Worm (Caenorhabditis elegans): ENCODE results near the gene C34C12.12.

- no peak for TF ChIP-seq nhr-25 (tag; optimal IDR thresholded peaks at IDR 0.05)
- TF ChIP-seq unc-62 (GFP tag; optimal IDR thresholded peaks at IDR 0.05): no peak
- no peak for TF ChIP-seq nhr-237 (tag; optimal IDR thresholded peaks at IDR 0.05)
- TF ChIP-seq zag-1 (tag; optimal IDR thresholded peaks at IDR 0.05): no peak
- TF ChIP-seq fkh-10 (GFP tag; optimal IDR thresholded peaks at IDR 0.05): no peak
- no peak for TF ChIP-seq mdl-1 (tag; optimal IDR thresholded peaks at IDR 0.05)
- no peak for TF ChIP-seq pha-4 (tag; optimal IDR thresholded peaks at IDR 0.05)
- no peak for TF ChIP-seq nhr-76 (tag; optimal IDR thresholded peaks at IDR 0.05)
- no peak for TF ChIP-seq fos-1 (tag; optimal IDR thresholded peaks at IDR 0.05)
- no peak for TF ChIP-seq egl-27 (tag; optimal IDR thresholded peaks at IDR 0.05)
- no peak for TF ChIP-seq ama-1 (optimal IDR thresholded peaks at IDR 0.05)
- TF ChIP-seq ztf-4 (tag; optimal IDR thresholded peaks at IDR 0.05): no peak
- TF ChIP-seq lsy-12 (tag; optimal IDR thresholded peaks at IDR 0.05): no peak
- no peak for TF ChIP-seq jun-1 (tag; optimal IDR thresholded peaks at IDR 0.05)
Measured at ce11 chrIII:3467013-3467412, 14.0 kb downstream of the C34C12.12 start.
